Worm (Caenorhabditis elegans): Measurements from ENCODE around the gene vps-16.

The vps-16 gene

DNA sequence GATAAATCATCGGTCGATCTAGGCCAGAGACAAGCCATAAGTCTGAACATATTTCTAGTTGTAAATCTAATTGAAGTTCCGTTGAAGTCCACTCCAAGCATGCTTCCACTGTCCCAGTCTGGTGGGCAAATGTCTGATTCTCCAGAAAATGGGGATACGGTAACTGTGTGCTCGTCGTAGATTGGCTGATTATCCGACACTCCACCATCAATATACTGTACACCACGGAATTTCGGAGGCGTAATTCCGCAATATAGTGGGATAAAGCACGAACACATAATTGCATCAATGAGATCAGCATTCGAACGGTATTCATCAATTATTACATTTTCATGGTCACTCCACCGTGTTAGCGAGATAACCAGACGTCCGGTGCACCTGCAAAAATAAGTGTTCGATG is 14.8 kb upstream of the vps-16 start:
- TF ChIP-seq irx-1 (tag; optimal IDR thresholded peaks at IDR 0.05) (no peak), nhr-85 (tag) (peak; percentile 75)

DNA sequence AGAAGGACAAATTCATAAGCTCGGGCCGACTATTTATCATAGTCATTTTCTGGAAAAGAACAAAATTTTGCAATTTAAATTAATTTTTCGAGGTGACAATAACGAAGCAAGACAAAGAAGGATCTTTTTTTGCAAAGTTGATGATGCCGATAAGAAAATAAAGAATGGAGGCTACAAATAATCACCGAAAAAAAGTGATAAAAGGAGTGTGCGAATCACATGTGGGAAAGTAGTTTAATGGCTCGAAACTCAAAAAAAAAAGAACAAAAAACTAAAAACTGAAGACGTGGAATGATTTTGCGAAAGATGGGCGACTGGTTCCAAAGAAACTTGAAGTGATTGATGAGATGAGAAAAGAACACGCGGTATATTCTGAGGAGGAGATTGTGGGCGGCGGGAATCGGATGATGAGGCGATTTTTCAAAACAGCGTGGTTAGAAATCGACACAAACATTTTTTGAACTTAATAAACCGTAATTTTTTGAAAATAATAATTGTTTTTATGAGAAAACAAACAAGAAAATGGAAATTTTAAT is 13.6 kb upstream of the vps-16 start, which contains the start of gene atgl-1:
atgl-1 (minus strand) TSS at position 51 of the 536 bp plus-strand sequence.
- TF ChIP-seq lin-35 (GFP tag; optimal IDR thresholded peaks at IDR 0.05): no peak
- peak; percentile 46 for TF ChIP-seq blmp-1 (tag; optimal IDR thresholded peaks at IDR 0.05)
- TF ChIP-seq ztf-11 (tag; optimal IDR thresholded peaks at IDR 0.05): no peak
- TF ChIP-seq nhr-20 (tag; optimal IDR thresholded peaks at IDR 0.05): peak; percentile 3
- TF ChIP-seq ztf-4 (tag; optimal IDR thresholded peaks at IDR 0.05): no peak
- peak; percentile 62 for TF ChIP-seq lin-14 (GFP tag; optimal IDR thresholded peaks at IDR 0.05)
- TF ChIP-seq nhr-237 (tag; optimal IDR thresholded peaks at IDR 0.05): no peak
- peak in 1 of 6 experiments; percentile 18 for TF ChIP-seq elt-3 (tag; optimal IDR thresholded peaks at IDR 0.05)
- no peak for TF ChIP-seq alr-1 (tag; optimal IDR thresholded peaks at IDR 0.05; ENCODE audit: borderline replicate concordance)
- peak; percentile 84 for TF ChIP-seq nhr-85 (tag)
- TF ChIP-seq rnt-1 (tag; optimal IDR thresholded peaks at IDR 0.05): no peak
- TF ChIP-seq F16B12.6 (tag; optimal IDR thresholded peaks at IDR 0.05): no peak
- TF ChIP-seq efl-1 (optimal IDR thresholded peaks at IDR 0.05): no peak
- TF ChIP-seq efl-1 (GFP tag; optimal IDR thresholded peaks at IDR 0.05 in 1 of 2): peak in 1 of 2 experiments; percentile 51
- no peak for TF ChIP-seq fkh-8 (tag; optimal IDR thresholded peaks at IDR 0.05)
- TF ChIP-seq fos-1 (tag; optimal IDR thresholded peaks at IDR 0.05): no peak
- TF ChIP-seq sup-37 (GFP tag; optimal IDR thresholded peaks at IDR 0.05): no peak
- no peak for TF ChIP-seq pax-3 (tag; optimal IDR thresholded peaks at IDR 0.05)
- peak; percentile 37 for TF ChIP-seq nhr-71 (tag; optimal IDR thresholded peaks at IDR 0.05)

DNA sequence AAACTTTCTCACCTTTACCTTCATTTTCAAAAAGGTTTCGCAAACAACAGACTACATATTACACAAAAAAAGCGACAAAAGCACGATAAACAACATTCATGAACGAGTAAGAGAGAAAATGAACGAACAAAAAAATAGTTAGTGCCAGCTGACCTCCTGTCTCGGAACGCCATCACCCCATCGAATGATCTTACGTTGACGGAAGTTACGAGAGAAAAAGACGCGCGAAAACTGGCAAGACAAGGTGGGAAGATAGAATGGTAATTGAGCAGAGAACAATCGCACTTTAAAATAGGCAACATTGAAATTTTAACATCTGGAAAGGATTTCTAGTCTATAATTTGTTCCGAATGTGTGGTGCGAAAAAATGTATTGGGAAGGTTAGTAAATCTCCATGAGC is 12.8 kb upstream of the vps-16 start:
- TF ChIP-seq dsc-1 (tag; optimal IDR thresholded peaks at IDR 0.05) (peak; percentile 69), blmp-1 (tag; optimal IDR thresholded peaks at IDR 0.05) (peak; percentile 50), pag-3 (tag; optimal IDR thresholded peaks at IDR 0.05; ENCODE audit: borderline replicate concordance, insufficient read depth) (no peak), fkh-4 (tag; optimal IDR thresholded peaks at IDR 0.05; ENCODE audit: borderline replicate concordance) (peak; percentile 42), ceh-63 (GFP tag; optimal IDR thresholded peaks at IDR 0.05) (no peak), nhr-90 (tag; optimal IDR thresholded peaks at IDR 0.05; ENCODE audit: poor library complexity) (peak; percentile 14), elt-3 (tag; optimal IDR thresholded peaks at IDR 0.05) (peak in 1 of 6 experiments; percentile 6), mep-1 (tag; optimal IDR thresholded peaks at IDR 0.05) (peak; percentile 32), rnt-1 (tag; optimal IDR thresholded peaks at IDR 0.05) (peak; percentile 10), nhr-19 (GFP tag; conservative IDR thresholded peaks at IDR 0.05) (peak; percentile 42), lin-14 (GFP tag; optimal IDR thresholded peaks at IDR 0.05) (peak; percentile 34), tlp-1 (tag; optimal IDR thresholded peaks at IDR 0.05) (no peak), ama-1 (optimal IDR thresholded peaks at IDR 0.05) (peak; percentile 65), lin-35 (GFP tag; optimal IDR thresholded peaks at IDR 0.05) (peak in 1 of 2 experiments; percentile 45)

DNA sequence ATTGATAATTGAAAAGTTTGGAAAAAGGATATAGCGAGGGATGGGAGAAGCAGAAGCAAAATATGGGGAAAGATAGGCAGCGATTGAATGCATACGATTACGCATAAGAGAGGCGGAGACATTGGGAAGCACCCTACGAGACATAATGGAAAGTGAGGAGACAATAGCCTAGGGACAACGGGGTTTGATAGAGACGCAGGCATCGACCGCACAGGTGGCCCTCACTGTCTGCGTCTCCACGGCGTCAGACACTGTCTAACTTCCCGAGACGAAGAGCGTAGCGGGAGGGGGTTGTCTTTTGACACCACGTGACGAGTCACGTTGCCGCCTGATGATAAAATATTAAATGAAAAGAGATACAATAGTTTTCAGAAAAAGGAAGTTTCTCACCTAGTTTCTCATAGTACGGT is 12.0 kb upstream of the vps-16 start:
- TF ChIP-seq nhr-71 (tag; optimal IDR thresholded peaks at IDR 0.05) (peak; percentile 99), jun-1 (tag; optimal IDR thresholded peaks at IDR 0.05) (peak; percentile 90), snu-23 (GFP tag; optimal IDR thresholded peaks at IDR 0.05) (peak; percentile 95), ceh-82 (tag; optimal IDR thresholded peaks at IDR 0.05) (peak; percentile 72 to 87 (median 81)), vab-15 (tag; optimal IDR thresholded peaks at IDR 0.05) (peak; percentile 24), hlh-17 (GFP tag; optimal IDR thresholded peaks at IDR 0.05; ENCODE audit: borderline replicate concordance) (no peak), xbp-1 (tag; optimal IDR thresholded peaks at IDR 0.05) (peak; percentile 91), unc-62 (GFP tag; optimal IDR thresholded peaks at IDR 0.05) (no peak), efl-1 (optimal IDR thresholded peaks at IDR 0.05) (peak; percentile 91 to 99), efl-1 (GFP tag; optimal IDR thresholded peaks at IDR 0.05 in 1 of 2) (peak; percentile 65 to 98), nhr-90 (tag; optimal IDR thresholded peaks at IDR 0.05; ENCODE audit: poor library complexity) (peak; percentile 98), mab-9 (GFP tag; IDR thresholded peaks at IDR 0.05) (peak; percentile 91), nhr-28 (tag; optimal IDR thresholded peaks at IDR 0.05) (no peak), ceh-63 (GFP tag; optimal IDR thresholded peaks at IDR 0.05) (no peak), pqm-1 (tag; optimal IDR thresholded peaks at IDR 0.05) (no peak), F16B12.6 (tag; optimal IDR thresholded peaks at IDR 0.05) (peak; percentile 31), egl-27 (tag; optimal IDR thresholded peaks at IDR 0.05) (peak; percentile 51 to 73), ceh-90 (tag; optimal IDR thresholded peaks at IDR 0.05) (no peak), lsy-2 (tag; optimal IDR thresholded peaks at IDR 0.05) (peak; percentile 81 to 88), egl-13 (tag; optimal IDR thresholded peaks at IDR 0.05) (peak; percentile 87), nhr-20 (tag; optimal IDR thresholded peaks at IDR 0.05) (peak; percentile 98), sox-4 (tag; optimal IDR thresholded peaks at IDR 0.05) (peak; percentile 80), pax-3 (tag; optimal IDR thresholded peaks at IDR 0.05) (peak; percentile 88), dpl-1 (GFP tag; optimal IDR thresholded peaks at IDR 0.05) (peak; percentile 59 to 72 (median 69)), pag-3 (tag; optimal IDR thresholded peaks at IDR 0.05; ENCODE audit: borderline replicate concordance, insufficient read depth) (no peak)
